Worm (Caenorhabditis elegans) whole organism, mixed stage, embryonic: ENCODE results near the gene tlp-1.

Experiments
- M03D4.4 ChIP-seq: sonication (generic microtip); optimal IDR thresholded peaks from 2 replicates; lab custom pipeline; 2017; ENCODE audit warnings: mild to moderate bottlenecking, missing genetic modification characterization, missing compliant biosample characterization
- bed-3 ChIP-seq: fragments of 200-800 bp; sonication (Bioruptor generic); optimal IDR thresholded peaks from 3 replicates; lab custom pipeline; 2018; ENCODE audit warnings: mild to moderate bottlenecking, missing genetic modification characterization, moderate library complexity, missing compliant biosample characterization
- blmp-1 ChIP-seq: fragments of 150-350 bp; optimal IDR thresholded peaks from 2 replicates; lab custom pipeline; 2014; ENCODE audit warnings: missing biosample characterization, missing genetic modification characterization
- ceh-39 ChIP-seq: fragments of 150-350 bp; optimal IDR thresholded peaks from 2 replicates; lab custom pipeline; 2014; ENCODE audit warnings: missing biosample characterization, missing genetic modification characterization
- ceh-43 ChIP-seq: fragments of 200-800 bp; sonication (Bioruptor generic); optimal IDR thresholded peaks from 2 replicates; lab custom pipeline; 2018; ENCODE audit warnings: mild to moderate bottlenecking, missing genetic modification characterization, moderate library complexity, missing compliant biosample characterization
- ceh-83 ChIP-seq: fragments of 200-800 bp; sonication (Bioruptor generic); optimal IDR thresholded peaks from 2 replicates; lab custom pipeline; 2018; ENCODE audit warnings: mild to moderate bottlenecking, missing genetic modification characterization, missing compliant biosample characterization
- cnd-1 ChIP-seq: fragments of 200-800 bp; sonication (Bioruptor generic); optimal IDR thresholded peaks from 2 replicates; lab custom pipeline; 2018; ENCODE audit warnings: mild to moderate bottlenecking, missing genetic modification characterization, missing compliant biosample characterization
- elt-1 ChIP-seq: sonication (generic microtip); optimal IDR thresholded peaks from 2 replicates; lab custom pipeline; 2017; ENCODE audit warnings: missing genetic modification characterization, mild to moderate bottlenecking, missing compliant biosample characterization, antibody characterized with exemption, moderate library complexity, borderline replicate concordance; ENCODE audit not compliant: insufficient read depth
- elt-3 ChIP-seq: fragments of 150-350 bp; optimal IDR thresholded peaks from 2 replicates; lab custom pipeline; 2014; ENCODE audit warnings: missing biosample characterization, missing genetic modification characterization
- flh-1 ChIP-seq: fragments of 200-800 bp; sonication (Bioruptor generic); optimal IDR thresholded peaks from 2 replicates; lab custom pipeline; 2018; ENCODE audit warnings: mild to moderate bottlenecking, missing genetic modification characterization, moderate library complexity, missing compliant biosample characterization
- ham-2 ChIP-seq: fragments of 200-800 bp; sonication (Bioruptor generic); optimal IDR thresholded peaks from 2 replicates; lab custom pipeline; 2018; ENCODE audit warnings: mild to moderate bottlenecking, missing genetic modification characterization, missing compliant biosample characterization
- hlh-1 ChIP-seq: fragments of 150-350 bp; optimal IDR thresholded peaks from 2 replicates; lab custom pipeline; 2014; ENCODE audit warnings: missing biosample characterization, missing genetic modification reagents, missing genetic modification characterization
- lin-13 ChIP-seq: fragments of 150-350 bp; optimal IDR thresholded peaks from 2 replicates; lab custom pipeline; 2014; ENCODE audit warnings: missing biosample characterization, missing genetic modification characterization
- lsy-2 ChIP-seq: fragments of 150-350 bp; optimal IDR thresholded peaks from 2 replicates; lab custom pipeline; 2014; ENCODE audit warnings: missing biosample characterization, missing genetic modification characterization
- mab-5 ChIP-seq: fragments of 150-350 bp; optimal IDR thresholded peaks from 2 replicates; lab custom pipeline; 2014; ENCODE audit warnings: missing biosample characterization, missing genetic modification characterization
- mep-1 ChIP-seq: fragments of 150-350 bp; optimal IDR thresholded peaks from 2 replicates; lab custom pipeline; 2017; ENCODE audit warnings: missing biosample characterization, missing genetic modification reagents, missing genetic modification characterization, inconsistent platforms
- nhr-12 ChIP-seq: fragments of 150-350 bp; optimal IDR thresholded peaks from 2 replicates; lab custom pipeline; 2014; ENCODE audit warnings: missing biosample characterization, missing genetic modification characterization
- nhr-2 ChIP-seq: fragments of 150-350 bp; optimal IDR thresholded peaks from 2 replicates; lab custom pipeline; 2014; ENCODE audit warnings: missing biosample characterization, missing genetic modification characterization
- nhr-237 ChIP-seq: fragments of 150-350 bp; optimal IDR thresholded peaks from 2 replicates; lab custom pipeline; 2014; ENCODE audit warnings: missing biosample characterization, missing genetic modification characterization
- nhr-28 ChIP-seq: fragments of 150-350 bp; optimal IDR thresholded peaks from 2 replicates; lab custom pipeline; 2014; ENCODE audit warnings: missing biosample characterization, missing genetic modification characterization
- nhr-76 ChIP-seq: sonication (generic microtip); optimal IDR thresholded peaks from 2 replicates; lab custom pipeline; 2017; ENCODE audit warnings: missing biosample characterization, missing genetic modification characterization
- pha-4 ChIP-seq: fragments of 150-350 bp; optimal IDR thresholded peaks from 2 replicates; lab custom pipeline; 2018; ENCODE audit warnings: missing biosample characterization, missing genetic modification reagents, missing genetic modification characterization
- sem-2 ChIP-seq: fragments of 200-800 bp; sonication (Bioruptor generic); optimal IDR thresholded peaks from 2 replicates; lab custom pipeline; 2018; ENCODE audit warnings: mild to moderate bottlenecking, missing genetic modification characterization, missing compliant biosample characterization
- snpc-4 ChIP-seq: fragments of 150-350 bp; optimal IDR thresholded peaks from 2 replicates; lab custom pipeline; 2014; ENCODE audit warnings: missing biosample characterization, missing genetic modification characterization
- sptf-1 ChIP-seq: sonication (generic microtip); optimal IDR thresholded peaks from 2 replicates; lab custom pipeline; 2017; ENCODE audit warnings: mild to moderate bottlenecking, missing genetic modification characterization, moderate library complexity, missing compliant biosample characterization
- tbx-8 ChIP-seq: fragments of 200-800 bp; sonication (Bioruptor generic); optimal IDR thresholded peaks from 2 replicates; lab custom pipeline; 2018; ENCODE audit warnings: mild to moderate bottlenecking, missing genetic modification characterization, moderate library complexity, missing compliant biosample characterization
- unc-120 ChIP-seq: sonication (generic microtip); optimal IDR thresholded peaks from 2 replicates; lab custom pipeline; 2017; ENCODE audit warnings: missing genetic modification characterization, missing compliant biosample characterization; ENCODE audit not compliant: poor library complexity, severe bottlenecking
- unc-39 ChIP-seq: fragments of 150-350 bp; optimal IDR thresholded peaks from 2 replicates; lab custom pipeline; 2014; ENCODE audit warnings: missing biosample characterization, missing genetic modification characterization
- unc-62 ChIP-seq: fragments of 150-350 bp; optimal IDR thresholded peaks from 2 replicates; lab custom pipeline; 2014; ENCODE audit warnings: missing biosample characterization, missing genetic modification reagents, missing genetic modification characterization
- zip-8 ChIP-seq: fragments of 150-350 bp; optimal IDR thresholded peaks from 2 replicates; lab custom pipeline; 2014; ENCODE audit warnings: missing biosample characterization, missing genetic modification characterization
- ztf-11 ChIP-seq: fragments of 150-350 bp; optimal IDR thresholded peaks from 2 replicates; lab custom pipeline; 2014; ENCODE audit warnings: missing biosample characterization, missing genetic modification characterization

The tlp-1 gene

ce11 chrIV:13703828-13704425 lies at the start of gene tlp-1:
Gene tlp-1, minus strand, starts transcription at chrIV:13704082.
- TF ChIP-seq ceh-83 (GFP tag; lab: Kevin White, UChicago) (no peak), unc-62 (GFP tag; lab: Kevin White, UChicago) (peak; percentile 100), hlh-1 (peak; percentile 72), ztf-11 (tag; lab: Kevin White, UChicago) (no peak), mab-5 (tag; lab: Kevin White, UChicago) (peak; percentile 36), elt-1 (tag; lab: Kevin White, UChicago) (peak; percentile 88), ceh-43 (no peak), unc-120 (tag; lab: Kevin White, UChicago) (peak; percentile 42), tbx-8 (GFP tag; lab: Kevin White, UChicago) (peak; percentile 18), nhr-2 (peak; percentile 89), unc-39 (tag; lab: Kevin White, UChicago) (no peak), lsy-2 (tag; lab: Kevin White, UChicago) (no peak)

ce11 chrIV:13750033-13750432 lies 46.2 kb upstream of the tlp-1 start, which contains the start of gene sorb-1:
Gene sorb-1, plus strand, starts transcription at chrIV:13750333.
- no peak for TF ChIP-seq hlh-1
- no peak for TF ChIP-seq mep-1
- TF ChIP-seq bed-3 (GFP tag; lab: Kevin White, UChicago): no peak
- TF ChIP-seq zip-8 (tag; lab: Kevin White, UChicago): no peak
- TF ChIP-seq tbx-8 (GFP tag; lab: Kevin White, UChicago): no peak
- TF ChIP-seq mab-5 (tag; lab: Kevin White, UChicago): no peak
- TF ChIP-seq unc-120 (tag; lab: Kevin White, UChicago): no peak
- TF ChIP-seq blmp-1 (tag; lab: Kevin White, UChicago): no peak
- no peak for TF ChIP-seq snpc-4 (tag; lab: Kevin White, UChicago)
- TF ChIP-seq nhr-28 (tag; lab: Kevin White, UChicago): no peak
- TF ChIP-seq ceh-39 (tag; lab: Kevin White, UChicago): no peak
- no peak for TF ChIP-seq ztf-11 (tag; lab: Kevin White, UChicago)
- no peak for TF ChIP-seq nhr-2
- no peak for TF ChIP-seq ham-2 (GFP tag; lab: Kevin White, UChicago)
- TF ChIP-seq lin-13 (tag; lab: Kevin White, UChicago): no peak
- TF ChIP-seq nhr-76 (tag; lab: Kevin White, UChicago): no peak
- no peak for TF ChIP-seq cnd-1
- no peak for TF ChIP-seq unc-39 (tag; lab: Kevin White, UChicago)
- TF ChIP-seq M03D4.4 (tag; lab: Kevin White, UChicago): no peak
- no peak for TF ChIP-seq elt-3 (tag; lab: Kevin White, UChicago)

- TF ChIP-seq sptf-1 (tag; lab: Kevin White, UChicago): no peak
- peak; percentile 8 for TF ChIP-seq unc-120 (tag; lab: Kevin White, UChicago)
- TF ChIP-seq hlh-1: peak; percentile 45
Measured at ce11 chrIV:13748798-13749197, 44.9 kb upstream of the tlp-1 start.

ce11 chrIV:13745409-13745808 lies 41.5 kb upstream of the tlp-1 start, which contains the start of gene C47A4.5:
Gene C47A4.5, plus strand, starts transcription at chrIV:13745709.
- TF ChIP-seq unc-120 (tag; lab: Kevin White, UChicago) (no peak), nhr-237 (tag; lab: Kevin White, UChicago) (no peak), bed-3 (GFP tag; lab: Kevin White, UChicago) (no peak), mep-1 (no peak), flh-1 (no peak), ham-2 (GFP tag; lab: Kevin White, UChicago) (no peak), M03D4.4 (tag; lab: Kevin White, UChicago) (no peak), sptf-1 (tag; lab: Kevin White, UChicago) (no peak), hlh-1 (no peak), unc-62 (GFP tag; lab: Kevin White, UChicago) (no peak), sem-2 (GFP tag; lab: Kevin White, UChicago) (no peak), elt-1 (tag; lab: Kevin White, UChicago) (no peak), nhr-28 (tag; lab: Kevin White, UChicago) (no peak), ceh-39 (tag; lab: Kevin White, UChicago) (no peak), tbx-8 (GFP tag; lab: Kevin White, UChicago) (no peak), nhr-2 (no peak), elt-3 (tag; lab: Kevin White, UChicago) (no peak), pha-4 (tag; lab: Kevin White, UChicago) (no peak), zip-8 (tag; lab: Kevin White, UChicago) (no peak), nhr-12 (tag; lab: Kevin White, UChicago) (no peak)
